Fruit fly (Drosophila melanogaster) whole organism, pupa: ENCODE results near the gene CG33281.
A peak's percentile ranks its signal among the peaks of the same experiment; 100 is the strongest.

ENCODE experiments used
- CG10348 ChIP-seq: fragments of 200-800 bp; sonication (Bioruptor generic); IDR thresholded peaks from 2 replicates; pipeline ENCODE4 v1.3.6; 2022; ENCODE audit warnings: missing biosample characterization, missing genetic modification characterization
- CG12605 ChIP-seq: fragments of 200-800 bp; sonication (Bioruptor generic); IDR thresholded peaks from 2 replicates; pipeline ENCODE4 v1.3.6; 2022; ENCODE audit warnings: missing biosample characterization, missing genetic modification characterization
- CG13204 ChIP-seq: fragments of 200-800 bp; sonication (Bioruptor generic); optimal IDR thresholded peaks from 2 replicates; lab custom pipeline; 2018; ENCODE audit warnings: missing biosample characterization, mild to moderate bottlenecking, missing genetic modification characterization, moderate library complexity
- CG14655 ChIP-seq: fragments of 200-800 bp; sonication (Bioruptor generic); optimal IDR thresholded peaks from 3 replicates; lab custom pipeline; 2017; ENCODE audit warnings: mild to moderate bottlenecking, missing biosample characterization, missing genetic modification reagents, missing genetic modification characterization
- CG15710 ChIP-seq: fragments of 200-800 bp; sonication (Bioruptor generic); optimal IDR thresholded peaks from 2 replicates; lab custom pipeline; 2018; ENCODE audit warnings: missing biosample characterization, mild to moderate bottlenecking, missing genetic modification characterization, moderate library complexity
- CG17806 ChIP-seq: fragments of 200-800 bp; sonication (Bioruptor generic); optimal IDR thresholded peaks from 2 replicates; lab custom pipeline; 2018; ENCODE audit warnings: missing biosample characterization, mild to moderate bottlenecking, missing genetic modification characterization, moderate library complexity
- CG32121 ChIP-seq: fragments of 200-800 bp; sonication (Bioruptor generic); IDR thresholded peaks from 2 replicates; pipeline ENCODE4 v1.3.6; 2022; ENCODE audit warnings: missing biosample characterization, missing genetic modification characterization
- CG34367 ChIP-seq: fragments of 200-800 bp; sonication (Bioruptor generic); optimal IDR thresholded peaks from 2 replicates; lab custom pipeline; 2018; ENCODE audit warnings: missing biosample characterization, mild to moderate bottlenecking, missing genetic modification characterization
- CG4496 ChIP-seq: fragments of 200-800 bp; sonication (Bioruptor generic); IDR thresholded peaks from 3 replicates; pipeline ENCODE4 v1.3.6; 2022; ENCODE audit warnings: missing biosample characterization, missing genetic modification characterization
- CG8159 ChIP-seq: fragments of 200-800 bp; sonication (Bioruptor generic); optimal IDR thresholded peaks from 3 replicates; lab custom pipeline; 2018; ENCODE audit warnings: missing biosample characterization, mild to moderate bottlenecking, missing genetic modification characterization, moderate library complexity
- CG8301 ChIP-seq: fragments of 200-800 bp; sonication (Bioruptor generic); optimal IDR thresholded peaks from 2 replicates; lab custom pipeline; 2018; ENCODE audit warnings: missing biosample characterization, mild to moderate bottlenecking, missing genetic modification characterization
- CG9948 ChIP-seq: fragments of 200-800 bp; sonication (Bioruptor generic); optimal IDR thresholded peaks from 2 replicates; lab custom pipeline; 2018; ENCODE audit warnings: missing biosample characterization, mild to moderate bottlenecking, missing genetic modification characterization, moderate library complexity
- D1 ChIP-seq: fragments of 200-800 bp; sonication (Bioruptor generic); optimal IDR thresholded peaks from 2 replicates; lab custom pipeline; 2018; ENCODE audit warnings: missing biosample characterization, mild to moderate bottlenecking, missing genetic modification characterization, moderate library complexity
- EcR ChIP-seq: fragments of 200-800 bp; sonication (Bioruptor generic); optimal IDR thresholded peaks from 3 replicates; lab custom pipeline; 2019; ENCODE audit warnings: missing biosample characterization, missing genetic modification characterization, mild to moderate bottlenecking, moderate library complexity, missing genetic modification reagents
- Ets98B ChIP-seq: fragments of 200-800 bp; sonication (Bioruptor generic); IDR thresholded peaks from 2 replicates; pipeline ENCODE4 v1.3.6; 2022; ENCODE audit warnings: missing biosample characterization, missing genetic modification characterization
- Pif1A ChIP-seq: fragments of 200-800 bp; sonication (Bioruptor generic); optimal IDR thresholded peaks from 3 replicates; lab custom pipeline; 2016; ENCODE audit warnings: missing biosample characterization, missing genetic modification characterization
- Pif1B ChIP-seq: fragments of 200-800 bp; sonication (Bioruptor generic); optimal IDR thresholded peaks from 3 replicates; lab custom pipeline; 2016; ENCODE audit warnings: missing biosample characterization, missing genetic modification characterization
- Snoo ChIP-seq: fragments of 200-800 bp; sonication (Bioruptor generic); optimal IDR thresholded peaks from 3 replicates; lab custom pipeline; 2017; ENCODE audit warnings: missing biosample characterization, mild to moderate bottlenecking, missing genetic modification characterization, inconsistent platforms
- fd96Ca ChIP-seq: fragments of 200-800 bp; sonication (Bioruptor generic); IDR thresholded peaks from 3 replicates; pipeline ENCODE4 v1.3.6; 2022; ENCODE audit warnings: missing biosample characterization, missing genetic modification characterization
- gl ChIP-seq: fragments of 200-800 bp; sonication (Bioruptor generic); optimal IDR thresholded peaks from 2 replicates; lab custom pipeline; 2018; ENCODE audit warnings: missing biosample characterization, mild to moderate bottlenecking, missing genetic modification characterization
- rn ChIP-seq: fragments of 200-800 bp; sonication (Bioruptor generic); IDR thresholded peaks from 2 replicates; pipeline ENCODE4 v1.3.6; 2022; ENCODE audit warnings: missing biosample characterization, missing genetic modification characterization

The CG33281 gene

dm6 chr2L:3308529-3309272 is 15.3 kb upstream of the CG33281 start, which contains the start of gene CG15406:
Gene CG15406 (plus strand): TSS chr2L:3309222.
- TF ChIP-seq Pif1A (GFP tag; lab: Kevin White, UChicago) (no peak), EcR (GFP tag; lab: Kevin White, UChicago) (no peak), CG9948 (tag; lab: Kevin White, UChicago) (no peak), CG32121 (GFP tag; lab: Robert Waterston, UW) (no peak), Ets98B (GFP tag; lab: Robert Waterston, UW) (no peak), CG13204 (no peak), CG12605 (GFP tag; lab: Robert Waterston, UW) (no peak)

- TF ChIP-seq gl (no peak), CG15710 (tag; lab: Kevin White, UChicago) (no peak), CG13204 (no peak), CG8301 (tag; lab: Kevin White, UChicago) (no peak), Ets98B (GFP tag; lab: Robert Waterston, UW) (no peak)
- TF ChIP-seq, all 21 proteins: peak for 0
These were observed 4.2 kb upstream of the CG33281 start, which contains the start of the genes Fign and CG8837 for dm6 chr2L:3319731-3320295. Gene Fign (minus strand): TSS chr2L:3319872. Gene CG8837 (plus strand): TSS chr2L:3320245.

dm6 chr2L:3327603-3328002 is 3.6 kb downstream of the CG33281 start, which contains the start of gene CG33282:
Gene CG33282 (plus strand): TSS chr2L:3327903.
- TF ChIP-seq fd96Ca (GFP tag; lab: Robert Waterston, UW) = no peak
- TF ChIP-seq CG10348 (GFP tag; lab: Robert Waterston, UW) = no peak
- no peak for TF ChIP-seq CG15710 (tag; lab: Kevin White, UChicago)

- TF ChIP-seq CG4496 (GFP tag; lab: Robert Waterston, UW) = peak; percentile 39; the same call in 1 of the 3 replicates
- TF ChIP-seq CG8301 (tag; lab: Kevin White, UChicago) = no peak
These were observed 6.6 kb downstream of the CG33281 start, which contains the start of gene CG3285 for dm6 chr2L:3330628-3331027. Gene CG3285 (plus strand): TSS chr2L:3330928.

dm6 chr2L:3332514-3332913 is 8.5 kb downstream of the CG33281 start, which contains the start of gene CG15408:
Gene CG15408 (plus strand): TSS chr2L:3332814.
- TF ChIP-seq Snoo (tag; lab: Kevin White, UChicago) = no peak
- no peak for TF ChIP-seq gl

- TF ChIP-seq CG4496 (GFP tag; lab: Robert Waterston, UW) (peak; percentile 93), Snoo (tag; lab: Kevin White, UChicago) (peak; percentile 73), D1 (tag; lab: Kevin White, UChicago) (no peak), CG34367 (tag; lab: Kevin White, UChicago) (peak; percentile 68), gl (peak; percentile 73), CG13204 (peak; percentile 4), Ets98B (GFP tag; lab: Robert Waterston, UW) (peak; percentile 93), CG14655 (GFP tag; lab: Kevin White, UChicago) (peak; percentile 92), CG9948 (tag; lab: Kevin White, UChicago) (peak; percentile 78), CG15710 (tag; lab: Kevin White, UChicago) (peak; percentile 77), rn (peak; percentile 79), CG10348 (GFP tag; lab: Robert Waterston, UW) (peak; percentile 67), CG17806 (tag; lab: Kevin White, UChicago) (peak; percentile 78), Pif1A (GFP tag; lab: Kevin White, UChicago) (peak; percentile 87), EcR (GFP tag; lab: Kevin White, UChicago) (peak; percentile 89), CG32121 (GFP tag; lab: Robert Waterston, UW) (peak; percentile 88), CG12605 (GFP tag; lab: Robert Waterston, UW) (peak; percentile 83), fd96Ca (GFP tag; lab: Robert Waterston, UW) (peak; percentile 93), Pif1B (GFP tag; lab: Kevin White, UChicago) (peak; percentile 69), CG8301 (tag; lab: Kevin White, UChicago) (peak; percentile 93), CG8159 (tag; lab: Kevin White, UChicago) (peak; percentile 79)
These were observed 14.7 kb downstream of the CG33281 start for dm6 chr2L:3338566-3339215.
